Worm (Caenorhabditis elegans) whole organism, young adult: ENCODE results near the gene spig-9.

ENCODE experiments used
- B0019.2 ChIP-seq: fragments of 200-800 bp; sonication (Bioruptor generic); conservative IDR thresholded peaks from 2 replicates; pipeline ENCODE4 v1.3.6; 2022; ENCODE audit warnings: missing genetic modification reagents, missing genetic modification characterization, missing compliant biosample characterization
- F22D6.2 ChIP-seq: sonication (generic microtip); optimal IDR thresholded peaks from 2 replicates; lab custom pipeline; 2016; ENCODE audit warnings: mild to moderate bottlenecking, missing genetic modification characterization, missing compliant biosample characterization
- F23B12.7 ChIP-seq: sonication (generic microtip); optimal IDR thresholded peaks from 2 replicates; lab custom pipeline; 2017; ENCODE audit warnings: missing genetic modification characterization, mild to moderate bottlenecking, missing compliant biosample characterization, antibody characterized with exemption, moderate library complexity; ENCODE audit not compliant: insufficient read depth
- F37B4.10 ChIP-seq: fragments of 200-800 bp; sonication (Bioruptor generic); IDR thresholded peaks from 2 replicates; pipeline ENCODE4 v1.3.6; 2022; ENCODE audit warnings: missing genetic modification characterization, missing compliant biosample characterization
- K12H6.12 ChIP-seq: fragments of 200-800 bp; sonication (Bioruptor generic); optimal IDR thresholded peaks from 2 replicates; lab custom pipeline; 2018; ENCODE audit warnings: mild to moderate bottlenecking, missing genetic modification characterization, missing compliant biosample characterization
- T26A5.8 ChIP-seq: sonication (generic microtip); optimal IDR thresholded peaks from 2 replicates; lab custom pipeline; 2016; ENCODE audit warnings: missing genetic modification characterization, missing compliant biosample characterization
- Y95B8A.8 ChIP-seq: fragments of 200-800 bp; sonication (Bioruptor generic); IDR thresholded peaks from 2 replicates; pipeline ENCODE4 v1.3.6; 2022; ENCODE audit warnings: missing genetic modification reagents, missing genetic modification characterization, missing compliant biosample characterization
- aptf-3 ChIP-seq: fragments of 200-800 bp; sonication (Bioruptor generic); IDR thresholded peaks from 2 replicates; pipeline ENCODE4 v1.3.6; 2022; ENCODE audit warnings: missing genetic modification characterization, missing compliant biosample characterization
- athp-1 ChIP-seq: sonication (generic microtip); optimal IDR thresholded peaks from 2 replicates; lab custom pipeline; 2017; ENCODE audit warnings: mild to moderate bottlenecking, missing genetic modification characterization, missing compliant biosample characterization
- attf-5 ChIP-seq: fragments of 200-800 bp; sonication (Bioruptor generic); optimal IDR thresholded peaks from 2 replicates; lab custom pipeline; 2018; ENCODE audit warnings: mild to moderate bottlenecking, missing genetic modification characterization, missing compliant biosample characterization
- cebp-1 ChIP-seq, 2 experiments: fragments of 200-800 bp in 1 of 2; sonication (Bioruptor generic) in 1 of 2; sonication (generic microtip) in 1 of 2; IDR thresholded peaks in 1 of 2; optimal IDR thresholded peaks in 1 of 2; 2 replicates each; pipeline versions ENCODE4 v1.3.6 to Lab custom; 2017 to 2022; ENCODE audit warnings: missing compliant biosample characterization in 2 of 2, missing genetic modification characterization in 2 of 2, mild to moderate bottlenecking in 1 of 2, missing genetic modification reagents in 1 of 2, moderate library complexity in 1 of 2
- cebp-2 ChIP-seq: fragments of 200-800 bp; sonication (Bioruptor generic); IDR thresholded peaks from 2 replicates; pipeline ENCODE4 v1.3.6; 2022; ENCODE audit warnings: missing genetic modification characterization, missing compliant biosample characterization
- ceh-79 ChIP-seq: sonication (generic microtip); optimal IDR thresholded peaks from 2 replicates; lab custom pipeline; 2017; ENCODE audit warnings: mild to moderate bottlenecking, missing genetic modification characterization, missing compliant biosample characterization
- die-1 ChIP-seq: sonication (generic microtip); optimal IDR thresholded peaks from 2 replicates; lab custom pipeline; 2016; ENCODE audit warnings: missing genotype, mild to moderate bottlenecking, missing genetic modification characterization, missing compliant biosample characterization
- efl-1 ChIP-seq: fragments of 150-350 bp; optimal IDR thresholded peaks from 2 replicates; lab custom pipeline; 2014; ENCODE audit warnings: missing biosample characterization, missing genetic modification reagents, missing genetic modification characterization
- fkh-3 ChIP-seq: sonication (generic microtip); optimal IDR thresholded peaks from 2 replicates; lab custom pipeline; 2016; ENCODE audit warnings: mild to moderate bottlenecking, missing genetic modification characterization, missing compliant biosample characterization
- him-1 ChIP-seq: sonication (generic microtip); optimal IDR thresholded peaks from 2 replicates; lab custom pipeline; 2016; ENCODE audit warnings: missing genotype, missing genetic modification reagents, missing genetic modification characterization, missing compliant biosample characterization
- hmg-1.2 ChIP-seq: fragments of 200-800 bp; sonication (Bioruptor generic); IDR thresholded peaks from 2 replicates; pipeline ENCODE4 v1.3.6; 2022; ENCODE audit warnings: missing genetic modification reagents, missing genetic modification characterization, missing compliant biosample characterization
- hmg-20 ChIP-seq: fragments of 200-800 bp; sonication (Bioruptor generic); IDR thresholded peaks from 2 replicates; pipeline ENCODE4 v1.3.6; 2022; ENCODE audit warnings: missing genetic modification reagents, missing genetic modification characterization, missing compliant biosample characterization
- hsf-1 ChIP-seq: fragments of 200-800 bp; sonication (Bioruptor generic); IDR thresholded peaks from 2 replicates; pipeline ENCODE4 v1.3.6; 2022; ENCODE audit warnings: missing genetic modification reagents, missing genetic modification characterization, missing compliant biosample characterization
- lag-1 ChIP-seq: fragments of 200-800 bp; sonication (Bioruptor generic); IDR thresholded peaks from 2 replicates; pipeline ENCODE4 v1.3.6; 2022; ENCODE audit warnings: missing genetic modification reagents, missing genetic modification characterization, missing compliant biosample characterization
- let-526 ChIP-seq: fragments of 200-800 bp; sonication (Bioruptor generic); IDR thresholded peaks from 2 replicates; pipeline ENCODE4 v1.3.6; 2022; ENCODE audit warnings: missing genetic modification reagents, missing genetic modification characterization, missing compliant biosample characterization
- let-607 ChIP-seq, 2 experiments: fragments of 200-800 bp in 1 of 2; sonication (Bioruptor generic) in 1 of 2; sonication (generic microtip) in 1 of 2; optimal IDR thresholded peaks; 2 replicates each; lab custom pipeline; 2016 to 2018; ENCODE audit warnings: mild to moderate bottlenecking in 2 of 2, missing compliant biosample characterization in 2 of 2, missing genetic modification characterization in 2 of 2, moderate library complexity in 2 of 2, missing genotype in 1 of 2
- lin-26 ChIP-seq: fragments of 200-800 bp; sonication (Bioruptor generic); IDR thresholded peaks from 2 replicates; pipeline ENCODE4 v1.3.6; 2022; ENCODE audit warnings: missing genetic modification reagents, missing genetic modification characterization, missing compliant biosample characterization
- lin-35 ChIP-seq, 3 experiments: fragments of 150-350 bp in 2 of 3; sonication (generic microtip) in 1 of 3; optimal IDR thresholded peaks; 2 replicates each; lab custom pipeline; 2014 to 2018; ENCODE audit warnings: missing biosample characterization in 3 of 3, missing genetic modification characterization in 3 of 3, missing genetic modification reagents in 3 of 3
- lin-40 ChIP-seq: sonication (generic microtip); optimal IDR thresholded peaks from 2 replicates; lab custom pipeline; 2016; ENCODE audit warnings: missing genetic modification characterization, mild to moderate bottlenecking, missing compliant biosample characterization, missing genotype, missing genetic modification reagents
- lin-54 ChIP-seq: fragments of 200-800 bp; sonication (Bioruptor generic); optimal IDR thresholded peaks from 2 replicates; lab custom pipeline; 2018; ENCODE audit warnings: mild to moderate bottlenecking, missing genetic modification characterization, missing compliant biosample characterization
- lsl-1 ChIP-seq: fragments of 200-800 bp; sonication (Bioruptor generic); optimal IDR thresholded peaks from 2 replicates; lab custom pipeline; 2018; ENCODE audit warnings: mild to moderate bottlenecking, missing genetic modification characterization, moderate library complexity, missing compliant biosample characterization
- madf-10 ChIP-seq: sonication (generic microtip); optimal IDR thresholded peaks from 2 replicates; lab custom pipeline; 2016; ENCODE audit warnings: mild to moderate bottlenecking, missing genetic modification characterization, missing compliant biosample characterization
- madf-3 ChIP-seq: fragments of 200-800 bp; sonication (Bioruptor generic); IDR thresholded peaks from 2 replicates; pipeline ENCODE4 v1.3.6; 2022; ENCODE audit warnings: missing genetic modification reagents, missing genetic modification characterization, missing compliant biosample characterization
- madf-6 ChIP-seq: fragments of 200-800 bp; sonication (Bioruptor generic); IDR thresholded peaks from 2 replicates; pipeline ENCODE4 v1.3.6; 2022; ENCODE audit warnings: missing genetic modification reagents, missing genetic modification characterization, missing compliant biosample characterization
- mcd-1 ChIP-seq: fragments of 200-800 bp; sonication (Bioruptor generic); IDR thresholded peaks from 2 replicates; pipeline ENCODE4 v1.3.6; 2022; ENCODE audit warnings: missing genetic modification reagents, missing genetic modification characterization, missing compliant biosample characterization
- nhr-90 ChIP-seq: sonication (generic microtip); optimal IDR thresholded peaks from 2 replicates; lab custom pipeline; 2016; ENCODE audit warnings: missing genotype, mild to moderate bottlenecking, missing genetic modification characterization, missing compliant biosample characterization
- pbrm-1 ChIP-seq: fragments of 200-800 bp; sonication (Bioruptor generic); IDR thresholded peaks from 2 replicates; pipeline ENCODE4 v1.3.6; 2022; ENCODE audit warnings: missing genetic modification reagents, missing genetic modification characterization, missing compliant biosample characterization
- pha-4 ChIP-seq: fragments of 150-350 bp; sonication (generic microtip); optimal IDR thresholded peaks from 2 replicates; lab custom pipeline; 2014; ENCODE audit warnings: missing biosample characterization, missing genetic modification reagents, missing genetic modification characterization
- rcor-1 ChIP-seq: fragments of 200-800 bp; sonication (Bioruptor generic); IDR thresholded peaks from 2 replicates; pipeline ENCODE4 v1.3.6; 2022; ENCODE audit warnings: missing genetic modification reagents, missing genetic modification characterization, missing compliant biosample characterization
- rec-8 ChIP-seq, 2 experiments: sonication (generic microtip); optimal IDR thresholded peaks; 2 replicates each; lab custom pipeline; 2016; ENCODE audit warnings: mild to moderate bottlenecking in 2 of 2, missing genetic modification characterization in 2 of 2, missing genetic modification reagents in 2 of 2, missing genotype in 2 of 2, missing biosample characterization in 1 of 2, missing compliant biosample characterization in 1 of 2, moderate library complexity in 1 of 2
- rpc-1 ChIP-seq, 2 experiments: fragments of 150-350 bp in 1 of 2; sonication (generic microtip) in 1 of 2; optimal IDR thresholded peaks; 2 replicates each; lab custom pipeline; 2014 to 2018; ENCODE audit warnings: missing biosample characterization in 1 of 2, missing genetic modification characterization in 1 of 2, missing genetic modification reagents in 1 of 2, missing genotype in 1 of 2
- sdz-38 ChIP-seq: sonication (generic microtip); optimal IDR thresholded peaks from 2 replicates; lab custom pipeline; 2016; ENCODE audit warnings: missing genotype, missing genetic modification characterization, missing compliant biosample characterization
- somi-1 ChIP-seq: fragments of 200-800 bp; sonication (Bioruptor generic); optimal IDR thresholded peaks from 2 replicates; lab custom pipeline; 2018; ENCODE audit warnings: mild to moderate bottlenecking, missing genetic modification characterization, missing compliant biosample characterization
- unc-62 ChIP-seq: fragments of 150-350 bp; optimal IDR thresholded peaks from 2 replicates; lab custom pipeline; 2014; ENCODE audit warnings: missing biosample characterization, missing genetic modification reagents, missing genetic modification characterization
- zim-3 ChIP-seq: sonication (generic microtip); optimal IDR thresholded peaks from 2 replicates; lab custom pipeline; 2017; ENCODE audit warnings: mild to moderate bottlenecking, missing genetic modification characterization, moderate library complexity, missing compliant biosample characterization
- ztf-22 ChIP-seq: fragments of 200-800 bp; sonication (Bioruptor generic); optimal IDR thresholded peaks from 2 replicates; lab custom pipeline; 2018; ENCODE audit warnings: mild to moderate bottlenecking, missing genetic modification characterization, moderate library complexity, missing compliant biosample characterization
- ztf-28 ChIP-seq: fragments of 200-800 bp; sonication (Bioruptor generic); IDR thresholded peaks from 2 replicates; pipeline ENCODE4 v1.3.6; 2022; ENCODE audit warnings: missing genetic modification reagents, missing genetic modification characterization, missing compliant biosample characterization

Gene spig-9

DNA sequence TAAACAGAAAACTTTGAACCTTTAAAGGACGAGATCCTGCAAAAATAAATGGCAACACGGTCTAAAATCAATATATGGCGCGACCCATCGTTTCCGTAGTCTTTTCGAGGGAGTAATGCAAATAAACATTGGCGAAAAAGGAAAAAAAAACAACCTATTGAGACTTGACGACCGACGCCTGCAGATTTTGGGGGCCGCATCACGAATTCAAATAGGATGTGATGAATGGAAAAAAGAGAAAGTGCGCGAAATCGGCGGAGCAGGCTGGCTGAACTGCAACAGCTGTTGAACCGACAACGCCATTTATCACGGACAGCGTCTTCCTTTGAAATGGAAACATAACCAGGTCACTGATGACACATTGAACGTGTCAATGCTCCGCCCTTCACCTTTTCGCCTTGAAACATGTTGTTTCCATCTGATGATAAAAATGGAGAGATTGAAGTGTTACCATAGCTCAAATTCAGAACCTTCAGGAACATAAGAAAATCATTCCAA lies 46.2 kb upstream of the spig-9 start:
- no peak for TF ChIP-seq him-1 (tag; lab: Kevin White, UChicago)
- no peak for TF ChIP-seq zim-3
- no peak for TF ChIP-seq pbrm-1
- peak; percentile 59 for TF ChIP-seq unc-62 (GFP tag; lab: Kevin White, UChicago)
- no peak for TF ChIP-seq nhr-90 (tag; lab: Kevin White, UChicago)
- no peak for TF ChIP-seq lag-1 (GFP tag; lab: Robert Waterston, UW)
- peak in 1 of 3 experiments; percentile 9 for TF ChIP-seq lin-35 (GFP tag; optimal IDR thresholded peaks at IDR 0.05; lab: Kevin White, UChicago)
- TF ChIP-seq T26A5.8 (tag; lab: Kevin White, UChicago) = no peak
- no peak for TF ChIP-seq lin-40 (tag; lab: Kevin White, UChicago)
- no peak for TF ChIP-seq mcd-1
- TF ChIP-seq lsl-1 (GFP tag; lab: Kevin White, UChicago) = no peak
- no peak for TF ChIP-seq athp-1
- 0 out of 2 replicates have a peak, but pooled peaks have one; percentile 12 for TF ChIP-seq madf-6 (GFP tag; lab: Robert Waterston, UW)
- TF ChIP-seq Y95B8A.8 (GFP tag; lab: Robert Waterston, UW) = no peak
- 0 out of 2 replicates have a peak, but pooled peaks have one; percentile 50 for TF ChIP-seq madf-3 (GFP tag; lab: Robert Waterston, UW)
- TF ChIP-seq aptf-3 (GFP tag; lab: Robert Waterston, UW) = no peak
- TF ChIP-seq cebp-1 (GFP tag; IDR thresholded peaks at IDR 0.05; lab: Robert Waterston, UW) = no peak
- TF ChIP-seq cebp-1 (tag; optimal IDR thresholded peaks at IDR 0.05; lab: Kevin White, UChicago) = no peak
- 0 out of 2 replicates have a peak, but pooled peaks have one; percentile 12 for TF ChIP-seq B0019.2 (GFP tag; lab: Robert Waterston, UW)

DNA sequence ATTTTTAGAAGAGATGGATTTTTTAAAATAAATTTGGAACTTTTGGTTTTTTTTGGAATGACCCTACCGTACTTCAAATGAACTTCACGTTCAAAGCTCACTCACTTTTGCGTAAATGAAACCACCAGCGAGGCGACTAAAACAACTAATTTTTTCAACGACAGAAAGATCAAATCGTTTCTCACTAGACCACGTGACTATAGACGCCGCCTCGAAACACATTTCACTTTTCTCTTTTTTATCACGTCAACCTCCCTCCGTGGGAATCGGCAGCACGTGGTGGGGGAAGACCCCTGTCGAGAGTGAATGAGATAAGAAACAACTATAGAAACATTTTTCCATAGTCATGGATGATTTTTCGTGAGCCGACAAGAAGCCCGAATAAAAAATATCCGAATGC lies 45.6 kb upstream of the spig-9 start:
- TF ChIP-seq K12H6.12 (tag; lab: Kevin White, UChicago) (no peak), hmg-1.2 (GFP tag; lab: Robert Waterston, UW) (peak; percentile 28; the same call in 1 of the 2 replicates), F22D6.2 (no peak), F37B4.10 (GFP tag; lab: Robert Waterston, UW) (no peak), somi-1 (peak; percentile 91), efl-1 (no peak), lin-54 (GFP tag; lab: Kevin White, UChicago) (peak; percentile 44), attf-5 (GFP tag; lab: Kevin White, UChicago) (no peak), ztf-28 (GFP tag; lab: Robert Waterston, UW) (no peak), rec-8 (tag; optimal IDR thresholded peaks at IDR 0.05; lab: Kevin White, UChicago) (no peak), lin-26 (GFP tag; lab: Robert Waterston, UW) (peak; percentile 40), die-1 (tag; lab: Kevin White, UChicago) (no peak), cebp-2 (no peak), ztf-22 (peak; percentile 44), T26A5.8 (tag; lab: Kevin White, UChicago) (no peak), sdz-38 (tag; lab: Kevin White, UChicago) (no peak), pha-4 (tag; lab: Kevin White, UChicago) (peak; percentile 70), F23B12.7 (tag; lab: Kevin White, UChicago) (peak; percentile 51), fkh-3 (tag; lab: Kevin White, UChicago) (no peak), lin-40 (tag; lab: Kevin White, UChicago) (peak; percentile 44), aptf-3 (GFP tag; lab: Robert Waterston, UW) (no peak), lin-35 (GFP tag; optimal IDR thresholded peaks at IDR 0.05; lab: Kevin White, UChicago) (peak in 1 of 3 experiments; percentile 33), rpc-1 (optimal IDR thresholded peaks at IDR 0.05; lab: Kevin White, UChicago) (no peak), rpc-1 (tag; optimal IDR thresholded peaks at IDR 0.05; lab: Kevin White, UChicago) (no peak), rcor-1 (peak; percentile 14; the same call in 1 of the 2 replicates), let-526 (GFP tag; lab: Robert Waterston, UW) (peak; percentile 42; the same call in 1 of the 2 replicates), cebp-1 (GFP tag; IDR thresholded peaks at IDR 0.05; lab: Robert Waterston, UW) (peak; percentile 8; the same call in 1 of the 2 replicates), cebp-1 (tag; optimal IDR thresholded peaks at IDR 0.05; lab: Kevin White, UChicago) (peak; percentile 71), Y95B8A.8 (GFP tag; lab: Robert Waterston, UW) (0 out of 2 replicates have a peak, but pooled peaks have one; percentile 21), hsf-1 (GFP tag; lab: Robert Waterston, UW) (0 out of 2 replicates have a peak, but pooled peaks have one; percentile 4), ceh-79 (no peak), let-607 (tag; optimal IDR thresholded peaks at IDR 0.05; lab: Kevin White, UChicago) (no peak), madf-10 (tag; lab: Kevin White, UChicago) (peak; percentile 57), hmg-20 (GFP tag; lab: Robert Waterston, UW) (no peak)
